Worm (Caenorhabditis elegans): ENCODE results near the gene dpf-1.

The dpf-1 gene

ce11 chrV:15471029-15471428 is at the start of gene dpf-1:
dpf-1 (plus strand) TSS chrV:15471329.
- TF ChIP-seq klf-2 (GFP tag; conservative IDR thresholded peaks at IDR 0.05) = no peak
- no peak for TF ChIP-seq med-1 (GFP tag; optimal IDR thresholded peaks at IDR 0.05; ENCODE audit: insufficient read depth)
- no peak for TF ChIP-seq tab-1 (GFP tag; IDR thresholded peaks at IDR 0.05)
- no peak for TF ChIP-seq cog-1 (tag; optimal IDR thresholded peaks at IDR 0.05)
- no peak for TF ChIP-seq ref-1 (GFP tag; conservative IDR thresholded peaks at IDR 0.05)
- no peak for TF ChIP-seq flt-1 (GFP tag; IDR thresholded peaks at IDR 0.05)
- no peak for TF ChIP-seq T22C8.4 (GFP tag; IDR thresholded peaks at IDR 0.05)
- TF ChIP-seq ztf-23 (GFP tag; IDR thresholded peaks at IDR 0.05) = no peak

ce11 chrV:15423601-15424000 is 47.5 kb upstream of the dpf-1 start, which contains the start of gene fbxa-104:
fbxa-104 (minus strand) TSS chrV:15423683.
- TF ChIP-seq T22C8.4 (GFP tag; IDR thresholded peaks at IDR 0.05) (no peak), ztf-23 (GFP tag; IDR thresholded peaks at IDR 0.05) (no peak), ref-1 (GFP tag; conservative IDR thresholded peaks at IDR 0.05) (no peak), tab-1 (GFP tag; IDR thresholded peaks at IDR 0.05) (no peak), ztf-29 (GFP tag; IDR thresholded peaks at IDR 0.05) (no peak), med-1 (GFP tag; optimal IDR thresholded peaks at IDR 0.05; ENCODE audit: insufficient read depth) (no peak)

- TF ChIP-seq ztf-29 (GFP tag; IDR thresholded peaks at IDR 0.05) (no peak), T22C8.4 (GFP tag; IDR thresholded peaks at IDR 0.05) (no peak), flt-1 (GFP tag; IDR thresholded peaks at IDR 0.05) (no peak), med-1 (GFP tag; optimal IDR thresholded peaks at IDR 0.05; ENCODE audit: insufficient read depth) (no peak)
Observed at ce11 chrV:15425368-15426091, 45.6 kb upstream of the dpf-1 start, which contains the start of gene Y36E3A.2. Y36E3A.2 (plus strand) TSS chrV:15426041.

- no peak for TF ChIP-seq med-1 (GFP tag; optimal IDR thresholded peaks at IDR 0.05; ENCODE audit: insufficient read depth)
- no peak for TF ChIP-seq ref-1 (GFP tag; conservative IDR thresholded peaks at IDR 0.05)
- TF ChIP-seq T22C8.4 (GFP tag; IDR thresholded peaks at IDR 0.05) = no peak
- TF ChIP-seq ztf-23 (GFP tag; IDR thresholded peaks at IDR 0.05) = no peak
- no peak for TF ChIP-seq ztf-29 (GFP tag; IDR thresholded peaks at IDR 0.05)
- no peak for TF ChIP-seq flt-1 (GFP tag; IDR thresholded peaks at IDR 0.05)
- no peak for TF ChIP-seq cog-1 (tag; optimal IDR thresholded peaks at IDR 0.05)
- no peak for TF ChIP-seq tab-1 (GFP tag; IDR thresholded peaks at IDR 0.05)
- TF ChIP-seq klf-2 (GFP tag; conservative IDR thresholded peaks at IDR 0.05) = no peak
Observed at ce11 chrV:15426944-15427343, 44.2 kb upstream of the dpf-1 start, which contains the start of gene fbxa-209. fbxa-209 (minus strand) TSS chrV:15427044.

- TF ChIP-seq tab-1 (GFP tag; IDR thresholded peaks at IDR 0.05) (no peak), T22C8.4 (GFP tag; IDR thresholded peaks at IDR 0.05) (no peak), med-1 (GFP tag; optimal IDR thresholded peaks at IDR 0.05; ENCODE audit: insufficient read depth) (no peak), ztf-23 (GFP tag; IDR thresholded peaks at IDR 0.05) (no peak), klf-2 (GFP tag; conservative IDR thresholded peaks at IDR 0.05) (no peak), flt-1 (GFP tag; IDR thresholded peaks at IDR 0.05) (no peak), cog-1 (tag; optimal IDR thresholded peaks at IDR 0.05) (no peak), ztf-29 (GFP tag; IDR thresholded peaks at IDR 0.05) (no peak), ref-1 (GFP tag; conservative IDR thresholded peaks at IDR 0.05) (no peak)
Observed at ce11 chrV:15431322-15432052, 39.6 kb upstream of the dpf-1 start.

ce11 chrV:15432457-15432856 is 38.7 kb upstream of the dpf-1 start, which contains the start of gene T26H5.8:
T26H5.8 (minus strand) TSS chrV:15432726.
- no peak for TF ChIP-seq ref-1 (GFP tag; conservative IDR thresholded peaks at IDR 0.05)
- no peak for TF ChIP-seq ztf-29 (GFP tag; IDR thresholded peaks at IDR 0.05)
- TF ChIP-seq cog-1 (tag; optimal IDR thresholded peaks at IDR 0.05) = no peak
- no peak for TF ChIP-seq T22C8.4 (GFP tag; IDR thresholded peaks at IDR 0.05)
- no peak for TF ChIP-seq tab-1 (GFP tag; IDR thresholded peaks at IDR 0.05)
- TF ChIP-seq flt-1 (GFP tag; IDR thresholded peaks at IDR 0.05) = no peak
- TF ChIP-seq klf-2 (GFP tag; conservative IDR thresholded peaks at IDR 0.05) = no peak
- no peak for TF ChIP-seq med-1 (GFP tag; optimal IDR thresholded peaks at IDR 0.05; ENCODE audit: insufficient read depth)
- TF ChIP-seq ztf-23 (GFP tag; IDR thresholded peaks at IDR 0.05) = no peak

ce11 chrV:15434647-15435046 is 36.5 kb upstream of the dpf-1 start:
- TF ChIP-seq flt-1 (GFP tag; IDR thresholded peaks at IDR 0.05) (no peak), med-1 (GFP tag; optimal IDR thresholded peaks at IDR 0.05; ENCODE audit: insufficient read depth) (no peak), ztf-29 (GFP tag; IDR thresholded peaks at IDR 0.05) (no peak), T22C8.4 (GFP tag; IDR thresholded peaks at IDR 0.05) (no peak), ztf-23 (GFP tag; IDR thresholded peaks at IDR 0.05) (no peak), ref-1 (GFP tag; conservative IDR thresholded peaks at IDR 0.05) (no peak), tab-1 (GFP tag; IDR thresholded peaks at IDR 0.05) (no peak), klf-2 (GFP tag; conservative IDR thresholded peaks at IDR 0.05) (no peak), cog-1 (tag; optimal IDR thresholded peaks at IDR 0.05) (no peak)

ce11 chrV:15436133-15436532 is 35.0 kb upstream of the dpf-1 start:
- TF ChIP-seq ztf-29 (GFP tag; IDR thresholded peaks at IDR 0.05) = no peak
- TF ChIP-seq flt-1 (GFP tag; IDR thresholded peaks at IDR 0.05) = no peak
- no peak for TF ChIP-seq cog-1 (tag; optimal IDR thresholded peaks at IDR 0.05)
- no peak for TF ChIP-seq ref-1 (GFP tag; conservative IDR thresholded peaks at IDR 0.05)
- no peak for TF ChIP-seq ztf-23 (GFP tag; IDR thresholded peaks at IDR 0.05)
- TF ChIP-seq klf-2 (GFP tag; conservative IDR thresholded peaks at IDR 0.05) = no peak
- no peak for TF ChIP-seq med-1 (GFP tag; optimal IDR thresholded peaks at IDR 0.05; ENCODE audit: insufficient read depth)
- TF ChIP-seq T22C8.4 (GFP tag; IDR thresholded peaks at IDR 0.05) = no peak

ce11 chrV:15442384-15442783 is 28.7 kb upstream of the dpf-1 start:
- TF ChIP-seq T22C8.4 (GFP tag; IDR thresholded peaks at IDR 0.05) = no peak
- TF ChIP-seq ztf-29 (GFP tag; IDR thresholded peaks at IDR 0.05) = no peak
- no peak for TF ChIP-seq flt-1 (GFP tag; IDR thresholded peaks at IDR 0.05)
- no peak for TF ChIP-seq ref-1 (GFP tag; conservative IDR thresholded peaks at IDR 0.05)
- TF ChIP-seq ztf-23 (GFP tag; IDR thresholded peaks at IDR 0.05) = no peak
- no peak for TF ChIP-seq med-1 (GFP tag; optimal IDR thresholded peaks at IDR 0.05; ENCODE audit: insufficient read depth)
- TF ChIP-seq cog-1 (tag; optimal IDR thresholded peaks at IDR 0.05) = no peak
- TF ChIP-seq klf-2 (GFP tag; conservative IDR thresholded peaks at IDR 0.05) = no peak
- TF ChIP-seq tab-1 (GFP tag; IDR thresholded peaks at IDR 0.05) = no peak
